Worm (Caenorhabditis elegans): Measurements from ENCODE around the gene K10B2.4.

ce11 chrII:6374646-6375045 lies 13.9 kb upstream of the K10B2.4 start:
- no peak for TF ChIP-seq cog-1 (tag; optimal IDR thresholded peaks at IDR 0.05)
- TF ChIP-seq ztf-23 (GFP tag; IDR thresholded peaks at IDR 0.05): no peak
- no peak for TF ChIP-seq klf-2 (GFP tag; conservative IDR thresholded peaks at IDR 0.05)

Data from whole organism, midembryonic.